Fruit fly (Drosophila melanogaster) whole organism, wandering third instar larva: ENCODE measurements around the gene CG6688.

Experiments
- Abd-B ChIP-seq: fragments of >200 bp; optimal IDR thresholded peaks from 2 replicates; lab custom pipeline; 2017; ENCODE audit warnings: missing biosample characterization, missing genetic modification characterization
- Hr83 ChIP-seq: fragments of 200-300 bp; sonication (Bioruptor generic); optimal IDR thresholded peaks from 2 replicates; lab custom pipeline; 2016; ENCODE audit warnings: missing biosample characterization, mild to moderate bottlenecking, missing genetic modification characterization, moderate library complexity; ENCODE audit not compliant: poor library complexity, severe bottlenecking
- br ChIP-seq: fragments of 200-800 bp; sonication (Bioruptor generic); optimal IDR thresholded peaks from 2 replicates; lab custom pipeline; 2016; ENCODE audit warnings: missing biosample characterization, missing genetic modification characterization

DNA sequence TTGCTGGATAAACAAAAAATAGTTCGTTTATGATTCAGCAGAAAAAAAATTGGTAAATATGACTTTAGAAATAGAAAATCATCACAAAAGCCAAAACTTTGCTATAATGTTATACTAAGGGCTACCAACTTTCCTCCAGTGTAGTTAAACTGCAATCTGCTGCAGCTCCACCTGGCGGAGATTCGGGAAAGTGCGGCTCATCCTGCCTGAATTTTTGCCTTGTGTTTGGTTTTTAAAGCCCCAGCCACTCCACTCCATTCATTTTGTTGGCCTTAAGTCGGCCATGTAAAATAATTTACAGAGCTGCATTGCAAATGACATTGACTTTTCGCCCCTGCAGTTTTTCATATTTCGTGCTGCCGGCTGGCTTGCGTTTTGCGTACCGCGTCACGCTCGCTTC is 47.0 kb upstream of the CG6688 start:
- TF ChIP-seq Abd-B (no peak), Hr83 (GFP tag; lab: Kevin White, UChicago) (no peak), br (GFP tag; lab: Kevin White, UChicago) (no peak)
